Fruit fly (Drosophila melanogaster) whole organism, embryonic: ENCODE measurements around the gene pkaap.

ENCODE experiments used
- CG10654 ChIP-seq: fragments of 200-800 bp; sonication (Bioruptor generic); optimal IDR thresholded peaks from 2 replicates; lab custom pipeline; 2016; ENCODE audit warnings: missing biosample characterization, missing genetic modification characterization
- CG15514 ChIP-seq: fragments of 200-800 bp; sonication (Bioruptor generic); optimal IDR thresholded peaks from 3 replicates; lab custom pipeline; 2017; ENCODE audit warnings: missing biosample characterization, missing genetic modification characterization, mild to moderate bottlenecking, moderate library complexity, missing genetic modification reagents
- CG17568 ChIP-seq: fragments of 200-800 bp; sonication (Bioruptor generic); optimal IDR thresholded peaks from 2 replicates; lab custom pipeline; 2018; ENCODE audit warnings: missing biosample characterization, mild to moderate bottlenecking, missing genetic modification characterization, moderate library complexity
- CG2199 ChIP-seq: fragments of 200-800 bp; sonication (Bioruptor generic); IDR thresholded peaks from 3 replicates; pipeline ENCODE4 v1.3.6; 2022; ENCODE audit warnings: missing biosample characterization, missing genetic modification characterization
- CG3065 ChIP-seq: fragments of 200-800 bp; sonication (Bioruptor generic); optimal IDR thresholded peaks from 2 replicates; lab custom pipeline; 2016; ENCODE audit warnings: missing biosample characterization, missing genetic modification characterization
- CG31441 ChIP-seq: fragments of 200-800 bp; sonication (Bioruptor generic); IDR thresholded peaks from 2 replicates; pipeline ENCODE4 v1.3.6; 2022; ENCODE audit warnings: missing biosample characterization, missing genetic modification characterization
- CG3163 ChIP-seq: fragments of 200-800 bp; sonication (Bioruptor generic); optimal IDR thresholded peaks from 3 replicates; lab custom pipeline; 2016; ENCODE audit warnings: missing biosample characterization, missing genetic modification characterization
- CG3281 ChIP-seq: fragments of 200-800 bp; sonication (Bioruptor generic); optimal IDR thresholded peaks from 3 replicates; lab custom pipeline; 2017; ENCODE audit warnings: missing biosample characterization, mild to moderate bottlenecking, missing genetic modification characterization
- CG33557 ChIP-seq: fragments of 200-800 bp; sonication (Bioruptor generic); optimal IDR thresholded peaks from 2 replicates; lab custom pipeline; 2019; ENCODE audit warnings: missing biosample characterization, mild to moderate bottlenecking, missing genetic modification characterization, moderate library complexity
- CG4617 ChIP-seq: fragments of 200-800 bp; sonication (Bioruptor generic); optimal IDR thresholded peaks from 3 replicates; lab custom pipeline; 2016; ENCODE audit warnings: missing biosample characterization, missing genetic modification characterization, borderline replicate concordance
- CG5953 ChIP-seq: fragments of 200-800 bp; sonication (Bioruptor generic); IDR thresholded peaks from 2 replicates; pipeline ENCODE4 v1.3.6; 2022; ENCODE audit warnings: missing biosample characterization, missing genetic modification characterization
- CG6254 ChIP-seq: fragments of 200-800 bp; sonication (Bioruptor generic); optimal IDR thresholded peaks from 3 replicates; lab custom pipeline; 2017; ENCODE audit warnings: mild to moderate bottlenecking, missing biosample characterization, missing genetic modification reagents, missing genetic modification characterization
- CG6813 ChIP-seq: fragments of 200-800 bp; sonication (Bioruptor generic); optimal IDR thresholded peaks from 2 replicates; lab custom pipeline; 2017; ENCODE audit warnings: missing biosample characterization, missing genetic modification characterization, mild to moderate bottlenecking, moderate library complexity, missing genetic modification reagents
- CG6854 ChIP-seq: fragments of 200-800 bp; sonication (Bioruptor generic); optimal IDR thresholded peaks from 3 replicates; lab custom pipeline; 2017; ENCODE audit warnings: missing biosample characterization, mild to moderate bottlenecking, missing genetic modification characterization
- CG7556 ChIP-seq: fragments of 200-800 bp; sonication (Bioruptor generic); optimal IDR thresholded peaks from 2 replicates; lab custom pipeline; 2017; ENCODE audit warnings: missing biosample characterization, mild to moderate bottlenecking, missing genetic modification characterization
- CG8944 ChIP-seq: fragments of 200-800 bp; sonication (Bioruptor generic); optimal IDR thresholded peaks from 3 replicates; lab custom pipeline; 2016; ENCODE audit warnings: missing biosample characterization, missing genetic modification characterization
- CHES-1-like ChIP-seq: fragments of 200-800 bp; sonication (Bioruptor generic); optimal IDR thresholded peaks from 2 replicates; lab custom pipeline; 2016; ENCODE audit warnings: missing biosample characterization, missing genetic modification characterization
- CoRest ChIP-seq: fragments of 200-800 bp; sonication (Bioruptor generic); optimal IDR thresholded peaks from 3 replicates; lab custom pipeline; 2018; ENCODE audit warnings: missing biosample characterization, mild to moderate bottlenecking, missing genetic modification characterization, moderate library complexity
- Dbx ChIP-seq: fragments of 200-800 bp; sonication (Bioruptor generic); IDR thresholded peaks from 3 replicates; pipeline ENCODE4 v1.3.6; 2022; ENCODE audit warnings: missing biosample characterization, missing genetic modification characterization
- Drgx ChIP-seq: fragments of 200-800 bp; sonication (Bioruptor generic); IDR thresholded peaks from 2 replicates; pipeline ENCODE4 v1.3.6; 2022; ENCODE audit warnings: missing biosample characterization, missing genetic modification characterization
- Fer1 ChIP-seq: fragments of 200-800 bp; sonication (Bioruptor generic); optimal IDR thresholded peaks from 2 replicates; lab custom pipeline; 2017; ENCODE audit warnings: missing biosample characterization, mild to moderate bottlenecking, missing genetic modification characterization
- H2.0 ChIP-seq: fragments of 200-800 bp; sonication (Bioruptor generic); IDR thresholded peaks from 2 replicates; pipeline ENCODE4 v1.3.6; 2022; ENCODE audit warnings: missing biosample characterization, missing genetic modification characterization
- Med ChIP-seq: fragments of 200-800 bp; sonication (Bioruptor generic); peaks from one replicate; lab custom pipeline; 2016; ENCODE audit warnings: missing biosample characterization, missing genetic modification characterization, mild to moderate bottlenecking, inconsistent platforms, moderate library complexity
- Neu2 ChIP-seq: fragments of 200-800 bp; sonication (Bioruptor generic); optimal IDR thresholded peaks from 3 replicates; lab custom pipeline; 2016; ENCODE audit warnings: missing biosample characterization, missing genetic modification characterization, borderline replicate concordance
- Ravus ChIP-seq: fragments of 200-800 bp; sonication (Bioruptor generic); IDR thresholded peaks from 2 replicates; pipeline ENCODE4 v1.3.6; 2022; ENCODE audit warnings: missing biosample characterization, missing genetic modification characterization
- Sox100B ChIP-seq: fragments of 200-800 bp; sonication (Bioruptor generic); optimal IDR thresholded peaks from 3 replicates; lab custom pipeline; 2018; ENCODE audit warnings: missing biosample characterization, mild to moderate bottlenecking, missing genetic modification characterization
- Trl ChIP-seq, 3 experiments: fragments of >200 bp in 2 of 3; fragments of 200-800 bp in 1 of 3; sonication (Bioruptor generic) in 1 of 3; optimal IDR thresholded peaks; 2 replicates in 1 of 3; 3 replicates in 2 of 3; lab custom pipeline; 2016 to 2017; ENCODE audit warnings: missing biosample characterization in 1 of 3, missing genetic modification characterization in 1 of 3
- Xrp1 ChIP-seq: fragments of 200-800 bp; sonication (Bioruptor generic); IDR thresholded peaks from 2 replicates; pipeline ENCODE4 v1.3.6; 2022; ENCODE audit warnings: missing biosample characterization, missing genetic modification characterization
- abd-A ChIP-seq: fragments of 200-800 bp; sonication (Bioruptor generic); optimal IDR thresholded peaks from 3 replicates; lab custom pipeline; 2019; ENCODE audit warnings: missing biosample characterization, mild to moderate bottlenecking, missing genetic modification characterization, moderate library complexity
- exex ChIP-seq: fragments of 200-800 bp; sonication (Bioruptor generic); optimal IDR thresholded peaks from 4 replicates; lab custom pipeline; 2018; ENCODE audit warnings: missing biosample characterization, mild to moderate bottlenecking, missing genetic modification characterization, moderate library complexity
- grn ChIP-seq: fragments of 200-800 bp; sonication (Bioruptor generic); optimal IDR thresholded peaks from 3 replicates; lab custom pipeline; 2017; ENCODE audit warnings: missing biosample characterization, missing genetic modification characterization
- lab ChIP-seq: fragments of 200-800 bp; sonication (Bioruptor generic); optimal IDR thresholded peaks from 3 replicates; lab custom pipeline; 2017; ENCODE audit warnings: missing biosample characterization, missing genetic modification characterization, mild to moderate bottlenecking, moderate library complexity, missing genetic modification reagents
- nom ChIP-seq: fragments of 200-800 bp; sonication (Bioruptor generic); optimal IDR thresholded peaks from 2 replicates; lab custom pipeline; 2017; ENCODE audit warnings: missing biosample characterization, missing genetic modification characterization, mild to moderate bottlenecking, moderate library complexity, missing genetic modification reagents
- rib ChIP-seq: fragments of 200-800 bp; sonication (Bioruptor generic); IDR thresholded peaks from 2 replicates; pipeline ENCODE4 v1.3.6; 2022; ENCODE audit warnings: missing biosample characterization, missing genetic modification characterization
- sd ChIP-seq: fragments of 200-800 bp; sonication (Bioruptor generic); optimal IDR thresholded peaks from 3 replicates; lab custom pipeline; 2018; ENCODE audit warnings: missing biosample characterization, mild to moderate bottlenecking, missing genetic modification characterization, moderate library complexity
- wek ChIP-seq: fragments of 200-800 bp; sonication (Bioruptor generic); optimal IDR thresholded peaks from 3 replicates; lab custom pipeline; 2018; ENCODE audit warnings: missing biosample characterization, mild to moderate bottlenecking, missing genetic modification characterization, moderate library complexity

The pkaap gene

dm6 chr2L:16255232-16256117, 32.6 kb upstream of the pkaap start (continued):
- no peak for TF ChIP-seq Ravus
- no peak for TF ChIP-seq Fer1 (GFP tag; lab: Kevin White, UChicago)
- no peak for TF ChIP-seq Sox100B (GFP tag; lab: Kevin White, UChicago)
- no peak for TF ChIP-seq CG3163 (GFP tag; lab: Kevin White, UChicago)
- TF ChIP-seq CG6854 (GFP tag; lab: Kevin White, UChicago): no peak
- TF ChIP-seq CG10654 (GFP tag; lab: Kevin White, UChicago): no peak
- TF ChIP-seq CG33557 (GFP tag; lab: Kevin White, UChicago): no peak
- TF ChIP-seq CG6813 (GFP tag; lab: Kevin White, UChicago): no peak
- no peak for TF ChIP-seq CG4617 (GFP tag; lab: Kevin White, UChicago)
- no peak for TF ChIP-seq Dbx (GFP tag; lab: Robert Waterston, UW)
- TF ChIP-seq Drgx: no peak
- peak; percentile 73; the same call in 1 of the 2 replicates for TF ChIP-seq rib (GFP tag; lab: Robert Waterston, UW)
- TF ChIP-seq CG6254 (GFP tag; lab: Kevin White, UChicago): no peak
- TF ChIP-seq CG15514 (GFP tag; lab: Kevin White, UChicago): no peak
- no peak for TF ChIP-seq CG7556 (GFP tag; lab: Kevin White, UChicago)
- TF ChIP-seq CG8944: no peak
- TF ChIP-seq CG5953 (GFP tag; lab: Robert Waterston, UW): no peak
- peak in 1 of 2 experiments; percentile 35 for TF ChIP-seq Trl (optimal IDR thresholded peaks at IDR 0.05; lab: Kevin White, UChicago)
- no peak for TF ChIP-seq Trl (GFP tag; optimal IDR thresholded peaks at IDR 0.05; lab: Kevin White, UChicago)
- no peak for TF ChIP-seq CG3281
- no peak for TF ChIP-seq Neu2 (GFP tag; lab: Kevin White, UChicago)
- TF ChIP-seq lab (GFP tag; lab: Kevin White, UChicago): peak; percentile 11
- peak; percentile 88 for TF ChIP-seq sd (tag; lab: Kevin White, UChicago)
- no peak for TF ChIP-seq wek (GFP tag; lab: Kevin White, UChicago)
- no peak for TF ChIP-seq CoRest
- no peak for TF ChIP-seq H2.0 (GFP tag; lab: Robert Waterston, UW)
- no peak for TF ChIP-seq CHES-1-like
- peak; percentile 66 for TF ChIP-seq exex (tag; lab: Kevin White, UChicago)
- no peak for TF ChIP-seq Xrp1
- no peak for TF ChIP-seq CG31441
- TF ChIP-seq CG3065 (GFP tag; lab: Kevin White, UChicago): no peak
- TF ChIP-seq nom (GFP tag; lab: Kevin White, UChicago): peak; percentile 78

dm6 chr2L:16256118-16256435, 32.0 kb upstream of the pkaap start:
- TF ChIP-seq Med (GFP tag; lab: Kevin White, UChicago) (peak; percentile 68), wek (GFP tag; lab: Kevin White, UChicago) (no peak), CG17568 (GFP tag; lab: Kevin White, UChicago) (peak; percentile 14), abd-A (tag; lab: Kevin White, UChicago) (no peak), Trl (optimal IDR thresholded peaks at IDR 0.05; lab: Kevin White, UChicago) (peak in 1 of 2 experiments; percentile 28), Trl (GFP tag; optimal IDR thresholded peaks at IDR 0.05; lab: Kevin White, UChicago) (no peak), lab (GFP tag; lab: Kevin White, UChicago) (no peak), grn (GFP tag; lab: Kevin White, UChicago) (peak; percentile 9), CG2199 (0 out of 3 replicates have a peak, but pooled peaks have one; percentile 2)
